Worm (Caenorhabditis elegans) whole organism, L3 larva: ENCODE results near the gene srd-50.
A peak's percentile ranks its signal among the peaks of the same experiment; 100 is the strongest.

Source experiments
- R02D3.7 ChIP-seq: fragments of 150-350 bp; optimal IDR thresholded peaks from 2 replicates; lab custom pipeline; 2014; ENCODE audit warnings: missing biosample characterization, missing genetic modification characterization
- ZK546.5 ChIP-seq: sonication (generic microtip); optimal IDR thresholded peaks from 2 replicates; lab custom pipeline; 2017; ENCODE audit warnings: missing biosample characterization, missing genetic modification characterization
- aly-2 ChIP-seq: fragments of 150-350 bp; optimal IDR thresholded peaks from 2 replicates; lab custom pipeline; 2014; ENCODE audit warnings: missing biosample characterization, missing genetic modification characterization
- ama-1 ChIP-seq: fragments of 150-350 bp; optimal IDR thresholded peaks from 2 replicates; lab custom pipeline; 2018
- ceh-16 ChIP-seq: sonication (generic microtip); optimal IDR thresholded peaks from 2 replicates; lab custom pipeline; 2017; ENCODE audit warnings: missing biosample characterization, missing genetic modification characterization
- ceh-28 ChIP-seq: fragments of 150-350 bp; optimal IDR thresholded peaks from 2 replicates; lab custom pipeline; 2014; ENCODE audit warnings: missing biosample characterization, missing genetic modification reagents, missing genetic modification characterization
- ceh-82 ChIP-seq: fragments of 150-350 bp; optimal IDR thresholded peaks from 2 replicates; lab custom pipeline; 2014; ENCODE audit warnings: missing biosample characterization, missing genetic modification characterization
- ceh-9 ChIP-seq: sonication (generic microtip); optimal IDR thresholded peaks from 2 replicates; lab custom pipeline; 2018; ENCODE audit warnings: missing biosample characterization, missing genetic modification characterization
- daf-12 ChIP-seq: fragments of 150-350 bp; optimal IDR thresholded peaks from 2 replicates; lab custom pipeline; 2014; ENCODE audit warnings: missing biosample characterization, missing genetic modification reagents, missing genetic modification characterization
- egl-27 ChIP-seq: sonication (generic microtip); optimal IDR thresholded peaks from 4 replicates; lab custom pipeline; 2017; ENCODE audit warnings: missing biosample characterization, missing genetic modification reagents, missing genetic modification characterization
- egl-5 ChIP-seq: fragments of 150-350 bp; optimal IDR thresholded peaks from 2 replicates; lab custom pipeline; 2017; ENCODE audit warnings: missing biosample characterization, missing genetic modification reagents, missing genetic modification characterization, inconsistent platforms
- elt-1 ChIP-seq: fragments of 150-350 bp; optimal IDR thresholded peaks from 2 replicates; lab custom pipeline; 2014; ENCODE audit warnings: missing biosample characterization, missing genetic modification characterization
- elt-2 ChIP-seq: sonication (generic microtip); optimal IDR thresholded peaks from 2 replicates; lab custom pipeline; 2016; ENCODE audit warnings: missing genetic modification reagents, mild to moderate bottlenecking, missing genetic modification characterization, missing compliant biosample characterization
- elt-3 ChIP-seq, 3 experiments: fragments of 150-350 bp in 1 of 3; sonication (generic microtip) in 2 of 3; optimal IDR thresholded peaks; 2 replicates in 2 of 3; 4 replicates in 1 of 3; lab custom pipeline; 2014 to 2017; ENCODE audit warnings: missing biosample characterization in 3 of 3, missing genetic modification characterization in 3 of 3
- eor-1 ChIP-seq, 2 experiments: fragments of 150-350 bp; optimal IDR thresholded peaks; 2 replicates each; lab custom pipeline; 2014 to 2018; ENCODE audit warnings: missing biosample characterization in 2 of 2, missing genetic modification characterization in 2 of 2
- fkh-10 ChIP-seq: sonication (generic microtip); optimal IDR thresholded peaks from 2 replicates; lab custom pipeline; 2017; ENCODE audit warnings: missing biosample characterization, missing genetic modification reagents, missing genetic modification characterization
- fkh-2 ChIP-seq: fragments of 150-350 bp; optimal IDR thresholded peaks from 2 replicates; lab custom pipeline; 2014; ENCODE audit warnings: missing biosample characterization, missing genetic modification reagents, missing genetic modification characterization
- fos-1 ChIP-seq: fragments of 150-350 bp; optimal IDR thresholded peaks from 2 replicates; lab custom pipeline; 2014; ENCODE audit warnings: missing biosample characterization, missing genetic modification characterization
- hmg-11 ChIP-seq: sonication (generic microtip); optimal IDR thresholded peaks from 2 replicates; lab custom pipeline; 2016; ENCODE audit warnings: missing genetic modification characterization, missing compliant biosample characterization
- jun-1 ChIP-seq: fragments of 150-350 bp; optimal IDR thresholded peaks from 2 replicates; lab custom pipeline; 2014; ENCODE audit warnings: missing biosample characterization, missing genetic modification reagents, missing genetic modification characterization
- lin-15B ChIP-seq: fragments of 150-350 bp; optimal IDR thresholded peaks from 2 replicates; lab custom pipeline; 2014; ENCODE audit warnings: missing biosample characterization, missing genetic modification characterization
- lin-39 ChIP-seq: fragments of 150-350 bp; optimal IDR thresholded peaks from 2 replicates; lab custom pipeline; 2018; ENCODE audit warnings: missing biosample characterization, missing genetic modification reagents, missing genetic modification characterization
- lsy-12 ChIP-seq: sonication (generic microtip); optimal IDR thresholded peaks from 2 replicates; lab custom pipeline; 2016; ENCODE audit warnings: mild to moderate bottlenecking, missing genetic modification characterization, missing compliant biosample characterization
- mdl-1 ChIP-seq: fragments of 150-350 bp; optimal IDR thresholded peaks from 2 replicates; lab custom pipeline; 2014; ENCODE audit warnings: missing biosample characterization, missing genetic modification characterization
- mml-1 ChIP-seq: fragments of 150-350 bp; sonication (generic microtip); optimal IDR thresholded peaks from 3 replicates; lab custom pipeline; 2014; ENCODE audit warnings: missing biosample characterization, missing genetic modification characterization
- nfya-1 ChIP-seq: sonication (generic microtip); optimal IDR thresholded peaks from 2 replicates; lab custom pipeline; 2017; ENCODE audit warnings: missing genetic modification characterization, mild to moderate bottlenecking, missing compliant biosample characterization, antibody characterized with exemption, moderate library complexity; ENCODE audit not compliant: insufficient read depth
- nhr-11 ChIP-seq: fragments of 150-350 bp; optimal IDR thresholded peaks from 2 replicates; lab custom pipeline; 2014; ENCODE audit warnings: missing biosample characterization, missing genetic modification characterization
- nhr-12 ChIP-seq: fragments of 150-350 bp; optimal IDR thresholded peaks from 2 replicates; lab custom pipeline; 2014; ENCODE audit warnings: missing biosample characterization, missing genetic modification characterization
- nhr-23 ChIP-seq: fragments of 150-350 bp; optimal IDR thresholded peaks from 2 replicates; lab custom pipeline; 2014; ENCODE audit warnings: missing biosample characterization, missing genetic modification reagents, missing genetic modification characterization
- nhr-237 ChIP-seq: fragments of 150-350 bp; optimal IDR thresholded peaks from 2 replicates; lab custom pipeline; 2014; ENCODE audit warnings: missing biosample characterization, missing genetic modification characterization
- nhr-25 ChIP-seq: sonication (generic microtip); optimal IDR thresholded peaks from 2 replicates; lab custom pipeline; 2017; ENCODE audit warnings: missing biosample characterization, missing genetic modification characterization
- nhr-28 ChIP-seq: fragments of 150-350 bp; optimal IDR thresholded peaks from 2 replicates; lab custom pipeline; 2014; ENCODE audit warnings: missing biosample characterization, missing genetic modification characterization
- nhr-43 ChIP-seq: sonication (generic microtip); optimal IDR thresholded peaks from 2 replicates; lab custom pipeline; 2016; ENCODE audit warnings: mild to moderate bottlenecking, missing genetic modification characterization, missing compliant biosample characterization; ENCODE audit not compliant: poor library complexity, severe bottlenecking
- nhr-67 ChIP-seq: fragments of 150-350 bp; optimal IDR thresholded peaks from 2 replicates; lab custom pipeline; 2014; ENCODE audit warnings: missing biosample characterization, missing genetic modification characterization
- nhr-76 ChIP-seq: fragments of 150-350 bp; sonication (generic microtip); optimal IDR thresholded peaks from 5 replicates; lab custom pipeline; 2014; ENCODE audit warnings: missing biosample characterization, missing genetic modification characterization
- nhr-77 ChIP-seq: fragments of 150-350 bp; optimal IDR thresholded peaks from 2 replicates; lab custom pipeline; 2014; ENCODE audit warnings: missing biosample characterization, missing genetic modification characterization
- pha-4 ChIP-seq: fragments of 150-350 bp; optimal IDR thresholded peaks from 2 replicates; lab custom pipeline; 2014; ENCODE audit warnings: missing biosample characterization, missing genetic modification reagents, missing genetic modification characterization
- pqm-1 ChIP-seq: fragments of 150-350 bp; optimal IDR thresholded peaks from 2 replicates; lab custom pipeline; 2017; ENCODE audit warnings: missing biosample characterization, missing genetic modification characterization, inconsistent platforms
- sea-2 ChIP-seq: fragments of 150-350 bp; sonication (generic microtip); optimal IDR thresholded peaks from 4 replicates; lab custom pipeline; 2014; ENCODE audit warnings: missing biosample characterization, missing genetic modification reagents, missing genetic modification characterization
- skn-1 ChIP-seq: fragments of 150-350 bp; optimal IDR thresholded peaks from 2 replicates; lab custom pipeline; 2014; ENCODE audit warnings: missing biosample characterization, missing genetic modification characterization
- snpc-4 ChIP-seq: fragments of 150-350 bp; optimal IDR thresholded peaks from 2 replicates; lab custom pipeline; 2014; ENCODE audit warnings: missing biosample characterization, missing genetic modification characterization
- tbx-2 ChIP-seq: sonication (generic microtip); optimal IDR thresholded peaks from 2 replicates; lab custom pipeline; 2016; ENCODE audit warnings: mild to moderate bottlenecking, missing genetic modification characterization, missing compliant biosample characterization
- unc-39 ChIP-seq: sonication (generic microtip); optimal IDR thresholded peaks from 4 replicates; lab custom pipeline; 2017; ENCODE audit warnings: missing biosample characterization, missing genetic modification characterization
- unc-62 ChIP-seq: fragments of 150-350 bp; sonication (generic microtip); optimal IDR thresholded peaks from 4 replicates; lab custom pipeline; 2014; ENCODE audit warnings: missing biosample characterization, missing genetic modification reagents, missing genetic modification characterization
- zag-1 ChIP-seq: fragments of 150-350 bp; optimal IDR thresholded peaks from 2 replicates; lab custom pipeline; 2014; ENCODE audit warnings: missing biosample characterization, missing genetic modification characterization
- ztf-11 ChIP-seq: fragments of 150-350 bp; optimal IDR thresholded peaks from 2 replicates; lab custom pipeline; 2014; ENCODE audit warnings: missing biosample characterization, missing genetic modification characterization
- ztf-4 ChIP-seq: fragments of 150-350 bp; optimal IDR thresholded peaks from 2 replicates; lab custom pipeline; 2014; ENCODE audit warnings: missing biosample characterization, missing genetic modification characterization

Gene srd-50

DNA sequence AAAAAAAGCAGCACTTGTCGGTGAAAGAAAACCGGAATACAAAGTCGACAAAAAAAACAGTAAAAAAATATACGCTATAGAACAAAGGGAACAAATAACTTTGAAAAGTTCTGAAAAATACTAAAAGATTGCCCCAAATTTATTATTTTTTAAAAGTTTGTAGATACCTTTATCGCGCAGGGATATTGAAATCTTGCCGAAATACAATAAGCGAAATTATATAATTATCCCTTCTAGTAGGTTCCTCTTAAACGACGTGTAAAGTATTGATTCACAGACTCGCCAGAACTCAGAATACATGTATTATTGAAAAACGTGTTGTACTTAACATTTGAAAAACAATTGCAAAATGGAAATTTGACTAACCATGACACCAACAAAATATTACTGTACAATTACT is 32.8 kb upstream of the srd-50 start:
- TF ChIP-seq eor-1 (tag; optimal IDR thresholded peaks at IDR 0.05; lab: Kevin White, UChicago): peak in 1 of 2 experiments; percentile 80
- TF ChIP-seq aly-2 (tag; lab: Kevin White, UChicago): peak; percentile 61
- TF ChIP-seq zag-1 (tag; lab: Kevin White, UChicago): no peak
- no peak for TF ChIP-seq nhr-67 (tag; lab: Kevin White, UChicago)
- TF ChIP-seq nhr-28 (tag; lab: Kevin White, UChicago): no peak
- no peak for TF ChIP-seq mml-1
- peak; percentile 54 for TF ChIP-seq nfya-1 (tag; lab: Kevin White, UChicago)
- TF ChIP-seq ceh-16 (tag; lab: Kevin White, UChicago): peak; percentile 53
- peak; percentile 42 for TF ChIP-seq egl-5 (tag; lab: Kevin White, UChicago)
- peak; percentile 47 for TF ChIP-seq elt-1
- TF ChIP-seq fos-1: peak; percentile 27
- peak; percentile 77 for TF ChIP-seq egl-27 (tag; lab: Kevin White, UChicago)
- TF ChIP-seq nhr-237 (tag; lab: Kevin White, UChicago): no peak
- TF ChIP-seq nhr-77 (tag; lab: Kevin White, UChicago): peak; percentile 94
- peak; percentile 95 for TF ChIP-seq nhr-43 (tag; lab: Kevin White, UChicago)
- TF ChIP-seq elt-2 (tag; lab: Kevin White, UChicago): peak; percentile 50
- peak; percentile 4 for TF ChIP-seq daf-12 (tag; lab: Kevin White, UChicago)
- peak in 1 of 3 experiments; percentile 63 for TF ChIP-seq elt-3 (tag; optimal IDR thresholded peaks at IDR 0.05; lab: Kevin White, UChicago)
- TF ChIP-seq ceh-28: peak; percentile 98
- no peak for TF ChIP-seq unc-62 (GFP tag; lab: Kevin White, UChicago)
- TF ChIP-seq R02D3.7 (tag; lab: Kevin White, UChicago): peak; percentile 82
- TF ChIP-seq nhr-23 (tag; lab: Kevin White, UChicago): peak; percentile 96
- TF ChIP-seq fkh-2 (tag; lab: Kevin White, UChicago): no peak
- TF ChIP-seq lsy-12 (tag; lab: Kevin White, UChicago): peak; percentile 62
- peak; percentile 69 for TF ChIP-seq lin-39 (tag; lab: Kevin White, UChicago)
- peak; percentile 11 for TF ChIP-seq nhr-12 (tag; lab: Kevin White, UChicago)
- peak; percentile 81 for TF ChIP-seq snpc-4 (tag; lab: Kevin White, UChicago)
- peak; percentile 97 for TF ChIP-seq jun-1 (tag; lab: Kevin White, UChicago)
- no peak for TF ChIP-seq sea-2 (GFP tag; lab: Kevin White, UChicago)
- TF ChIP-seq ceh-9 (tag; lab: Kevin White, UChicago): no peak
- peak; percentile 60 for TF ChIP-seq nhr-11 (tag; lab: Kevin White, UChicago)
- no peak for TF ChIP-seq ZK546.5 (tag; lab: Kevin White, UChicago)
- peak; percentile 41 for TF ChIP-seq nhr-76 (tag; lab: Kevin White, UChicago)
- TF ChIP-seq pha-4 (tag; lab: Kevin White, UChicago): peak; percentile 90
- TF ChIP-seq skn-1 (tag; lab: Kevin White, UChicago): peak; percentile 95
- TF ChIP-seq mdl-1 (tag; lab: Kevin White, UChicago): peak; percentile 12
- no peak for TF ChIP-seq unc-39 (tag; lab: Kevin White, UChicago)
- no peak for TF ChIP-seq ama-1 (lab: Kevin White, UChicago)
- peak; percentile 95 for TF ChIP-seq tbx-2 (tag; lab: Kevin White, UChicago)
- peak; percentile 73 for TF ChIP-seq pqm-1
- TF ChIP-seq nhr-25 (tag; lab: Kevin White, UChicago): peak; percentile 75
- peak; percentile 78 for TF ChIP-seq hmg-11 (tag; lab: Kevin White, UChicago)
- peak; percentile 94 for TF ChIP-seq ceh-82 (tag; lab: Kevin White, UChicago)
- TF ChIP-seq ztf-11: no peak
- peak; percentile 12 for TF ChIP-seq lin-15B (tag; lab: Kevin White, UChicago)
- TF ChIP-seq fkh-10: peak; percentile 65
- TF ChIP-seq ztf-4: no peak
